Fruit fly (Drosophila melanogaster) whole organism, embryonic: ENCODE results near the gene car.

Experiments
- ATbp ChIP-seq: fragments of 200-800 bp; sonication (Bioruptor generic); optimal IDR thresholded peaks from 2 replicates; lab custom pipeline; 2017; ENCODE audit warnings: missing biosample characterization, mild to moderate bottlenecking, missing genetic modification characterization, missing genetic modification reagents
- Atf6 ChIP-seq: fragments of 200-800 bp; sonication (Bioruptor generic); IDR thresholded peaks from 2 replicates; pipeline ENCODE4 v1.3.6; 2022; ENCODE audit warnings: missing biosample characterization, missing genetic modification characterization
- Bgb ChIP-seq: fragments of 200-800 bp; sonication (Bioruptor generic); IDR thresholded peaks from 2 replicates; pipeline ENCODE4 v1.3.6; 2022; ENCODE audit warnings: missing biosample characterization, missing genetic modification characterization; ENCODE audit not compliant: partially characterized antibody
- CG1024 ChIP-seq: fragments of 200-800 bp; sonication (Bioruptor generic); IDR thresholded peaks from 2 replicates; pipeline ENCODE4 v1.3.6; 2022; ENCODE audit warnings: missing biosample characterization, missing genetic modification characterization
- CG10267 ChIP-seq: fragments of 200-800 bp; sonication (Bioruptor generic); optimal IDR thresholded peaks from 2 replicates; lab custom pipeline; 2018; ENCODE audit warnings: missing biosample characterization, mild to moderate bottlenecking, missing genetic modification characterization, moderate library complexity
- CG12071 ChIP-seq: fragments of 200-800 bp; sonication (Bioruptor generic); optimal IDR thresholded peaks from 3 replicates; lab custom pipeline; 2018; ENCODE audit warnings: missing biosample characterization, mild to moderate bottlenecking, missing genetic modification characterization
- CG1233 ChIP-seq: fragments of 200-800 bp; sonication (Bioruptor generic); optimal IDR thresholded peaks from 4 replicates; lab custom pipeline; 2018; ENCODE audit warnings: missing biosample characterization, mild to moderate bottlenecking, missing genetic modification characterization
- CG13775 ChIP-seq: fragments of 200-800 bp; sonication (Bioruptor generic); optimal IDR thresholded peaks from 3 replicates; lab custom pipeline; 2017; ENCODE audit warnings: missing biosample characterization, mild to moderate bottlenecking, missing genetic modification characterization
- CG14860 ChIP-seq: fragments of 200-800 bp; sonication (Bioruptor generic); IDR thresholded peaks from 3 replicates; pipeline ENCODE4 v1.3.6; 2022; ENCODE audit warnings: missing biosample characterization, missing genetic modification characterization; ENCODE audit not compliant: partially characterized antibody
- CG15479 ChIP-seq: fragments of 200-800 bp; sonication (Bioruptor generic); optimal IDR thresholded peaks from 3 replicates; lab custom pipeline; 2019; ENCODE audit warnings: missing biosample characterization, mild to moderate bottlenecking, missing genetic modification characterization, moderate library complexity
- CG17328 ChIP-seq: fragments of 200-800 bp; sonication (Bioruptor generic); IDR thresholded peaks from 2 replicates; pipeline ENCODE4 v1.3.6; 2022; ENCODE audit warnings: missing biosample characterization, missing genetic modification characterization
- CG17802 ChIP-seq: fragments of 200-800 bp; sonication (Bioruptor generic); optimal IDR thresholded peaks from 2 replicates; lab custom pipeline; 2018; ENCODE audit warnings: missing biosample characterization, mild to moderate bottlenecking, missing genetic modification characterization, moderate library complexity
- CG2202 ChIP-seq: fragments of 200-800 bp; sonication (Bioruptor generic); optimal IDR thresholded peaks from 2 replicates; lab custom pipeline; 2018; ENCODE audit warnings: missing biosample characterization, mild to moderate bottlenecking, missing genetic modification characterization
- CG34376 ChIP-seq: fragments of 200-800 bp; sonication (Bioruptor generic); optimal IDR thresholded peaks from 2 replicates; lab custom pipeline; 2018; ENCODE audit warnings: missing biosample characterization, mild to moderate bottlenecking, missing genetic modification characterization
- CG34422 ChIP-seq: fragments of 200-800 bp; sonication (Bioruptor generic); IDR thresholded peaks from 3 replicates; pipeline ENCODE4 v1.3.6; 2022; ENCODE audit warnings: missing biosample characterization, missing genetic modification characterization
- CG3726 ChIP-seq: fragments of 200-800 bp; sonication (Bioruptor generic); IDR thresholded peaks from 3 replicates; pipeline ENCODE4, ENCODE4 v1.3.6; 2022; ENCODE audit warnings: missing biosample characterization, missing genetic modification characterization
- CG4617 ChIP-seq: fragments of 200-800 bp; sonication (Bioruptor generic); optimal IDR thresholded peaks from 3 replicates; lab custom pipeline; 2016; ENCODE audit warnings: missing biosample characterization, missing genetic modification characterization, borderline replicate concordance
- CG8281 ChIP-seq: fragments of 200-800 bp; sonication (Bioruptor generic); optimal IDR thresholded peaks from 2 replicates; lab custom pipeline; 2018; ENCODE audit warnings: missing biosample characterization, mild to moderate bottlenecking, missing genetic modification characterization, moderate library complexity
- CG8478 ChIP-seq: fragments of >200 bp; optimal IDR thresholded peaks from 2 replicates; lab custom pipeline; 2018
- CG8924 ChIP-seq: fragments of 200-800 bp; optimal IDR thresholded peaks from 3 replicates; lab custom pipeline; 2019; ENCODE audit warnings: missing biosample characterization, mild to moderate bottlenecking, missing genetic modification characterization, moderate library complexity
- CG9797 ChIP-seq: fragments of 200-800 bp; sonication (Bioruptor generic); optimal IDR thresholded peaks from 3 replicates; lab custom pipeline; 2018; ENCODE audit warnings: missing biosample characterization, mild to moderate bottlenecking, missing genetic modification characterization
- CG9932 ChIP-seq: fragments of 200-800 bp; sonication (Bioruptor generic); IDR thresholded peaks from 2 replicates; pipeline ENCODE4 v1.3.6; 2022; ENCODE audit warnings: missing biosample characterization, missing genetic modification characterization
- CoRest ChIP-seq: fragments of 200-800 bp; sonication (Bioruptor generic); optimal IDR thresholded peaks from 3 replicates; lab custom pipeline; 2018; ENCODE audit warnings: missing biosample characterization, mild to moderate bottlenecking, missing genetic modification characterization, moderate library complexity
- Dref ChIP-seq: fragments of 200-800 bp; sonication (Bioruptor generic); IDR thresholded peaks from 2 replicates; pipeline ENCODE4 v1.3.6; 2022; ENCODE audit warnings: missing biosample characterization, missing genetic modification characterization
- ERR ChIP-seq: fragments of 200-800 bp; sonication (Bioruptor generic); optimal IDR thresholded peaks from 2 replicates; lab custom pipeline; 2016; ENCODE audit warnings: missing biosample characterization, missing genetic modification characterization
- GATAe ChIP-seq: fragments of 200-800 bp; sonication (Bioruptor generic); conservative IDR thresholded peaks from 2 replicates; pipeline ENCODE4 v1.3.6; 2022; ENCODE audit warnings: missing biosample characterization, missing genetic modification characterization
- H2.0 ChIP-seq: fragments of 200-800 bp; sonication (Bioruptor generic); IDR thresholded peaks from 2 replicates; pipeline ENCODE4 v1.3.6; 2022; ENCODE audit warnings: missing biosample characterization, missing genetic modification characterization
- MBD-R2 ChIP-seq: fragments of 200-800 bp; sonication (Bioruptor generic); IDR thresholded peaks from 2 replicates; pipeline ENCODE4 v1.3.6; 2022; ENCODE audit warnings: missing biosample characterization, missing genetic modification characterization
- Med ChIP-seq: fragments of 200-800 bp; sonication (Bioruptor generic); peaks from one replicate; lab custom pipeline; 2016; ENCODE audit warnings: missing biosample characterization, missing genetic modification characterization, mild to moderate bottlenecking, inconsistent platforms, moderate library complexity
- Nf-YA ChIP-seq: fragments of 200-800 bp; sonication (Bioruptor generic); IDR thresholded peaks from 2 replicates; pipeline ENCODE4 v1.3.6; 2022; ENCODE audit warnings: missing biosample characterization, missing genetic modification characterization
- Pdp1 ChIP-seq, 2 experiments: fragments of 200-800 bp; sonication (Bioruptor generic); optimal IDR thresholded peaks; 3 replicates each; lab custom pipeline; 2016; ENCODE audit warnings: missing biosample characterization in 2 of 2, missing genetic modification characterization in 2 of 2, mild to moderate bottlenecking in 1 of 2, moderate library complexity in 1 of 2
- Ravus ChIP-seq: fragments of 200-800 bp; sonication (Bioruptor generic); IDR thresholded peaks from 2 replicates; pipeline ENCODE4 v1.3.6; 2022; ENCODE audit warnings: missing biosample characterization, missing genetic modification characterization
- Scr ChIP-seq: fragments of 200-800 bp; sonication (Bioruptor generic); IDR thresholded peaks from 2 replicates; pipeline ENCODE4 v1.3.6; 2022; ENCODE audit warnings: missing biosample characterization, missing genetic modification characterization; ENCODE audit not compliant: partially characterized antibody
- Sry-δ ChIP-seq: fragments of 200-800 bp; sonication (Bioruptor generic); optimal IDR thresholded peaks from 2 replicates; lab custom pipeline; 2016; ENCODE audit warnings: missing biosample characterization, missing genetic modification characterization
- YL-1 ChIP-seq: fragments of 200-800 bp; sonication (Bioruptor generic); optimal IDR thresholded peaks from 3 replicates; lab custom pipeline; 2017; ENCODE audit warnings: missing biosample characterization, mild to moderate bottlenecking, missing genetic modification characterization
- al ChIP-seq: fragments of 200-800 bp; sonication (Bioruptor generic); IDR thresholded peaks from 2 replicates; pipeline ENCODE4 v1.3.6; 2022; ENCODE audit warnings: missing biosample characterization, missing genetic modification characterization
- ara ChIP-seq: fragments of 200-800 bp; sonication (Bioruptor generic); IDR thresholded peaks from 2 replicates; pipeline ENCODE4 v1.3.6; 2022; ENCODE audit warnings: missing biosample characterization, missing genetic modification characterization
- az2 ChIP-seq: fragments of 200-800 bp; sonication (Bioruptor generic); optimal IDR thresholded peaks from 3 replicates; lab custom pipeline; 2016; ENCODE audit warnings: missing biosample characterization, missing genetic modification characterization
- cg ChIP-seq: fragments of 200-800 bp; sonication (Bioruptor generic); optimal IDR thresholded peaks from 3 replicates; lab custom pipeline; 2019; ENCODE audit warnings: missing biosample characterization, mild to moderate bottlenecking, missing genetic modification characterization, moderate library complexity
- chif ChIP-seq, 2 experiments: fragments of 200-800 bp; sonication (Bioruptor generic); optimal IDR thresholded peaks; 3 replicates each; lab custom pipeline; 2016; ENCODE audit warnings: missing biosample characterization in 2 of 2, missing genetic modification characterization in 2 of 2
- chm ChIP-seq: fragments of 200-800 bp; sonication (Bioruptor generic); IDR thresholded peaks from 2 replicates; pipeline ENCODE4 v1.3.6; 2022; ENCODE audit warnings: missing biosample characterization, missing genetic modification characterization
- crp ChIP-seq, 2 experiments: fragments of 200-800 bp; sonication (Bioruptor generic); optimal IDR thresholded peaks; 2 replicates in 1 of 2; 3 replicates in 1 of 2; lab custom pipeline; 2017; ENCODE audit warnings: missing biosample characterization in 2 of 2, missing genetic modification characterization in 2 of 2, mild to moderate bottlenecking in 1 of 2, moderate library complexity in 1 of 2
- dm ChIP-seq: fragments of 200-800 bp; sonication (Bioruptor generic); optimal IDR thresholded peaks from 3 replicates; lab custom pipeline; 2016; ENCODE audit warnings: missing biosample characterization, missing genetic modification characterization
- dpn ChIP-seq, 2 experiments: fragments of 200-800 bp; sonication (Bioruptor generic); optimal IDR thresholded peaks; 3 replicates each; lab custom pipeline; 2016; ENCODE audit warnings: missing biosample characterization in 2 of 2, missing genetic modification characterization in 2 of 2
- fu2 ChIP-seq: fragments of 200-800 bp; sonication (Bioruptor generic); optimal IDR thresholded peaks from 2 replicates; lab custom pipeline; 2016; ENCODE audit warnings: missing biosample characterization, missing genetic modification characterization
- nmo ChIP-seq: fragments of 200-800 bp; sonication (Bioruptor generic); optimal IDR thresholded peaks from 2 replicates; lab custom pipeline; 2018; ENCODE audit warnings: missing biosample characterization, mild to moderate bottlenecking, missing genetic modification characterization, moderate library complexity
- pnt ChIP-seq: fragments of 200-800 bp; sonication (Bioruptor generic); optimal IDR thresholded peaks from 3 replicates; lab custom pipeline; 2016; ENCODE audit warnings: missing biosample characterization, missing genetic modification characterization
- pum ChIP-seq: fragments of 200-800 bp; sonication (Bioruptor generic); optimal IDR thresholded peaks from 2 replicates; lab custom pipeline; 2016; ENCODE audit warnings: missing biosample characterization, missing genetic modification characterization
- sima ChIP-seq: fragments of 200-800 bp; sonication (Bioruptor generic); optimal IDR thresholded peaks from 2 replicates; lab custom pipeline; 2016; ENCODE audit warnings: missing biosample characterization, missing genetic modification characterization
- slbo ChIP-seq: fragments of 200-800 bp; sonication (Bioruptor generic); IDR thresholded peaks from 2 replicates; pipeline ENCODE4 v1.3.6; 2022; ENCODE audit warnings: missing biosample characterization, missing genetic modification characterization
- sna ChIP-seq: fragments of 200-800 bp; sonication (Bioruptor generic); IDR thresholded peaks from 2 replicates; pipeline ENCODE4 v1.3.6; 2022; ENCODE audit warnings: missing biosample characterization, missing genetic modification characterization; ENCODE audit not compliant: partially characterized antibody
- zf30C ChIP-seq: fragments of 200-800 bp; sonication (Bioruptor generic); optimal IDR thresholded peaks from 3 replicates; lab custom pipeline; 2018; ENCODE audit warnings: missing biosample characterization, mild to moderate bottlenecking, missing genetic modification characterization
- zfh2 ChIP-seq: fragments of 200-800 bp; sonication (Bioruptor generic); optimal IDR thresholded peaks from 2 replicates; lab custom pipeline; 2016; ENCODE audit warnings: missing biosample characterization, missing genetic modification characterization

car gene

dm6 chrX:19522597-19522996 is 43.2 kb upstream of the car start (continued):
- TF ChIP-seq CG17802 (tag; lab: Kevin White, UChicago), result no peak
- peak in 1 of 2 experiments; percentile 4 for TF ChIP-seq Pdp1 (GFP tag; optimal IDR thresholded peaks at IDR 0.05; lab: Kevin White, UChicago)
- peak in 1 of 2 experiments; percentile 29 for TF ChIP-seq crp (GFP tag; optimal IDR thresholded peaks at IDR 0.05; lab: Kevin White, UChicago)
- no peak for TF ChIP-seq CG10267
- no peak for TF ChIP-seq Nf-YA (GFP tag; lab: Robert Waterston, UW)
- no peak for TF ChIP-seq ERR (GFP tag; lab: Kevin White, UChicago)
- no peak for TF ChIP-seq Atf6 (GFP tag; lab: Robert Waterston, UW)
- TF ChIP-seq ara (GFP tag; lab: Robert Waterston, UW), result no peak
- TF ChIP-seq YL-1 (GFP tag; lab: Kevin White, UChicago), result peak; percentile 54
- TF ChIP-seq az2 (GFP tag; lab: Kevin White, UChicago), result no peak
- TF ChIP-seq sna (GFP tag; lab: Robert Waterston, UW), result 0 out of 2 replicates have a peak, but pooled peaks have one; percentile 14
- TF ChIP-seq dm (GFP tag; lab: Kevin White, UChicago), result no peak
- peak; percentile 95 for TF ChIP-seq CG8478 (lab: Kevin White, UChicago)
- TF ChIP-seq H2.0 (GFP tag; lab: Robert Waterston, UW), result no peak
- no peak for TF ChIP-seq pnt (GFP tag; lab: Kevin White, UChicago)
- TF ChIP-seq chm (GFP tag; lab: Robert Waterston, UW), result 0 out of 2 replicates have a peak, but pooled peaks have one; percentile 55
- 0 out of 2 replicates have a peak, but pooled peaks have one; percentile 15 for TF ChIP-seq Dref (GFP tag; lab: Robert Waterston, UW)
- TF ChIP-seq dpn (GFP tag; optimal IDR thresholded peaks at IDR 0.05; lab: Kevin White, UChicago), result no peak
- no peak for TF ChIP-seq CG12071 (GFP tag; lab: Kevin White, UChicago)
- no peak for TF ChIP-seq CG17328 (GFP tag; lab: Robert Waterston, UW)
- TF ChIP-seq MBD-R2 (GFP tag; lab: Robert Waterston, UW), result peak; percentile 28; the same call in 1 of the 2 replicates
- no peak for TF ChIP-seq Ravus
- no peak for TF ChIP-seq CG1233 (GFP tag; lab: Kevin White, UChicago)
- TF ChIP-seq CG9797 (GFP tag; lab: Kevin White, UChicago), result no peak
- no peak for TF ChIP-seq pum (GFP tag; lab: Kevin White, UChicago)
- no peak for TF ChIP-seq CG2202 (tag; lab: Kevin White, UChicago)
- no peak for TF ChIP-seq CG3726 (GFP tag; lab: Robert Waterston, UW)
- TF ChIP-seq ATbp (GFP tag; lab: Kevin White, UChicago), result no peak
- no peak for TF ChIP-seq nmo (GFP tag; lab: Kevin White, UChicago)
- TF ChIP-seq CG34422 (GFP tag; lab: Robert Waterston, UW), result peak; percentile 48; the same call in 1 of the 3 replicates
- peak; percentile 40 for TF ChIP-seq CG4617 (GFP tag; lab: Kevin White, UChicago)
- TF ChIP-seq Scr, result no peak
- peak; percentile 97 for TF ChIP-seq cg (GFP tag; lab: Kevin White, UChicago)
- no peak for TF ChIP-seq sima
- TF ChIP-seq al (GFP tag; lab: Robert Waterston, UW), result no peak
- TF ChIP-seq CoRest (tag; lab: Kevin White, UChicago), result peak; percentile 94
- TF ChIP-seq Bgb, result peak; percentile 12; the same call in 1 of the 2 replicates
- peak; percentile 63 for TF ChIP-seq CG15479
- no peak for TF ChIP-seq fu2 (GFP tag; lab: Kevin White, UChicago)

- TF ChIP-seq CG9932 (GFP tag; lab: Robert Waterston, UW) (no peak), GATAe (GFP tag; lab: Robert Waterston, UW) (no peak), Sry-δ (GFP tag; lab: Kevin White, UChicago) (no peak), CG14860 (GFP tag; lab: Robert Waterston, UW) (no peak), CG8281 (tag; lab: Kevin White, UChicago) (no peak), chif (GFP tag; optimal IDR thresholded peaks at IDR 0.05; lab: Kevin White, UChicago) (no peak), zf30C (GFP tag; lab: Kevin White, UChicago) (no peak), CG1024 (GFP tag; lab: Robert Waterston, UW) (no peak), CG34376 (no peak), CG13775 (GFP tag; lab: Kevin White, UChicago) (no peak), Med (no peak), CG8924 (tag; lab: Kevin White, UChicago) (no peak), slbo (GFP tag; lab: Robert Waterston, UW) (no peak), zfh2 (no peak)
Observed at dm6 chrX:19531642-19532041, 34.2 kb upstream of the car start, which contains the start of gene CG12231. Gene CG12231, minus strand, starts transcription at chrX:19531742.
